Worm (Caenorhabditis elegans): Measurements from ENCODE around the gene fbxa-215.

DNA sequence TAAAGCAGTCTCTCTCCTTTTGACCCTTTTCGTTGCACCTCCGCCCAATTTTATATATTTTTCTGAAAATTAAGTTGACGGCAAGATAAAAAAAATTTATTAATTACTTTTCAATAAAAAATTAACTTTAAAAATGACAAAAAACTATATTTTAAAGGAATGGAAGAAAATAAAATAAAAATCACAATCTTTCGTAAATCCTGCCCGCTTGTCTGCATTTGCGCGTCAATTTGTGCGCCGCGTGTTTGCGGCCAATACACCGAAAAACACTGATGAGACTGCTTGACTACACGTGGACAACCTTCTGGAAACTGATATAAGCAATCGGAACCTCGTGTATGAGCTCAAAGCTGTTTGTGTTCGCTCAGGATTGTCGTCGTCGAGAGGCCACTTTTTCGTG is 29.7 kb downstream of the fbxa-215 start, which contains the start of gene C08F11.7:
- TF ChIP-seq mab-5 (tag; optimal IDR thresholded peaks at IDR 0.05) (no peak), lin-13 (GFP tag; optimal IDR thresholded peaks at IDR 0.05) (no peak), skn-1 (tag; optimal IDR thresholded peaks at IDR 0.05) (no peak), nhr-11 (tag; optimal IDR thresholded peaks at IDR 0.05) (no peak)
